Worm (Caenorhabditis elegans): ENCODE data around the gene tbx-35.

tbx-35 gene

DNA sequence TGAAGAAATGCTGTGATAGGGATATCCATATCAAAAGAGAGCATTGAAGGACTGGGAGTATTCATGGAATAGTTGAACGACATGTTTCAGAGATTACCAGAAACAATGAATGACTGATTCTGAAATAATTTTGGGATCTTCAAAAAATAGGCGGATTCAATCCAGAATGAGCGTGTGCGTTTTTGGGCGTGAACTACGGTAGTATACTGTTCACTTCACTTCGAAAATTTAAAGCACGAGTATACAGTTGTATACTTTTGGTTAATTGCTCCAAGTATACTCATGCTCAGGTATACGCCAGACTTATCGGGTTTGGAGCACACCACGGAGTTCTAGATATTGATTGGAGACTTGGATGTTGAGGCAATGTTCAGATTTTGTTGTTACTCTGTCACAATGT lies at the start of gene tbx-35:
Gene tbx-35 (minus strand): TSS at position 101 of the 400 bp plus-strand sequence.
- TF ChIP-seq mep-1 (tag; optimal IDR thresholded peaks at IDR 0.05) (no peak), unc-120 (tag; optimal IDR thresholded peaks at IDR 0.05; ENCODE audit: poor library complexity, severe bottlenecking) (no peak), sptf-1 (tag; optimal IDR thresholded peaks at IDR 0.05) (no peak), unc-39 (tag; optimal IDR thresholded peaks at IDR 0.05) (no peak), lin-13 (tag; optimal IDR thresholded peaks at IDR 0.05) (no peak), ceh-39 (tag; optimal IDR thresholded peaks at IDR 0.05) (no peak)

DNA sequence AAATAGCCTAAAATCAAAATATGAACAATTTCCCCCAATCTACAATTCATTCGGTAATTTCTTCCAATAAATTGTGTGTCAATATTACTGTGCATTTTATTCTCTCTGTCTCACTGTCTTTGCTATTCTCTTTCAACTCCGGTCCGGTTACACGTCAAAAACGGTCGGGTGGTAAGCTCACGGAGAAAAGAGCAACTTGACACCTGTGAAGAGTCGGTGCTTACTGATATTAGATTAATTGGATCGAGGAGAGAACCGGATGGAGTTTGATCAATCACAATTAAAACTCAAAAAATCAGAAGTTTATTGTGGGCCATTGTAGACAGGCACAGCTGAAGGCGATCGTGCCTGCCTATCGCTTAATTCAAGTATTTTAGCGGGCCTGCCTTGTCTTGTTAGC lies 49.7 kb upstream of the tbx-35 start:
- TF ChIP-seq ceh-39 (tag; optimal IDR thresholded peaks at IDR 0.05) (no peak), lin-32 (GFP tag; optimal IDR thresholded peaks at IDR 0.05) (no peak), mls-2 (tag; optimal IDR thresholded peaks at IDR 0.05) (no peak), drap-1 (GFP tag; optimal IDR thresholded peaks at IDR 0.05) (no peak), M03D4.4 (tag; optimal IDR thresholded peaks at IDR 0.05) (no peak), tbx-8 (GFP tag; optimal IDR thresholded peaks at IDR 0.05) (no peak), unc-120 (tag; optimal IDR thresholded peaks at IDR 0.05; ENCODE audit: poor library complexity, severe bottlenecking) (no peak), nhr-12 (tag; optimal IDR thresholded peaks at IDR 0.05) (no peak), unc-39 (tag; optimal IDR thresholded peaks at IDR 0.05) (no peak), ztf-11 (tag; optimal IDR thresholded peaks at IDR 0.05) (no peak), nhr-28 (tag; optimal IDR thresholded peaks at IDR 0.05) (no peak), ces-1 (GFP tag; optimal IDR thresholded peaks at IDR 0.05) (no peak), flh-1 (GFP tag; optimal IDR thresholded peaks at IDR 0.05) (no peak), nhr-2 (tag; optimal IDR thresholded peaks at IDR 0.05) (no peak), ceh-43 (GFP tag; optimal IDR thresholded peaks at IDR 0.05) (no peak), mab-5 (tag; optimal IDR thresholded peaks at IDR 0.05) (no peak), lsy-2 (tag; optimal IDR thresholded peaks at IDR 0.05) (no peak)

DNA sequence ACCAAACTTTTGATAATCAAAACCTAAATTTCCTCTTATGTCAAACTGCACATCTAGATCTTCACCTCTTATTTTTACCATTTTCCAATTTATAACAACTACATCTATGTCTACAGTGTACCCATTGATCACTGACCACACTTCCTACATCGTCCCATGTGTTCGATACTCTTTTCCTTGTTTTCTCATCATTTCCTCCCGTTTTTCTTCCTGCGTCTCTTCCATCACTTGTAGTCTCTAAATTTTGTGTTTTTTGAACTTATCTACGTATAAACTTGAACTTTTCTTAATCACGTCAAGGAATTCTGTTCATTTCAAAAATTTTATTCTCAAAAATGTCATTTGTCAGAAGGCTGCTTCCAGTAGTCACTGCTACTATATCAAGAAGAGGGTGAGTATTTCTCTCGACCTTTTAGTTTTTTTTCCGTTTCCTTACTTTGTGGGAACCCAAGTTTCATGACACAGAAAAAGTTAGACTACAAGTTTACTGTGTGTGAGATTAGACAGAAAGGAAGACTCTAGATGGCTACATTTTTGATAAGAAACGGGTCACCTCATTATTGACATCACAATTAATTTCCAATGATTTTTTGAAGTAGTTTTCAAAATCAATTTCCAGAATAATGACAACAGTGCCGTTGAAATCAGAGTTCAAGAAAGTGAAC lies 47.0 kb upstream of the tbx-35 start:
- TF ChIP-seq ham-2 (GFP tag; optimal IDR thresholded peaks at IDR 0.05), result no peak
- no peak for TF ChIP-seq lin-13 (tag; optimal IDR thresholded peaks at IDR 0.05)
- TF ChIP-seq ceh-43 (GFP tag; optimal IDR thresholded peaks at IDR 0.05), result no peak
- no peak for TF ChIP-seq mab-5 (tag; optimal IDR thresholded peaks at IDR 0.05)
- no peak for TF ChIP-seq blmp-1 (tag; optimal IDR thresholded peaks at IDR 0.05)
- TF ChIP-seq ces-1 (GFP tag; optimal IDR thresholded peaks at IDR 0.05), result no peak
- TF ChIP-seq drap-1 (GFP tag; optimal IDR thresholded peaks at IDR 0.05), result no peak
- no peak for TF ChIP-seq pha-4 (tag; optimal IDR thresholded peaks at IDR 0.05)
- no peak for TF ChIP-seq unc-62 (GFP tag; optimal IDR thresholded peaks at IDR 0.05)
- no peak for TF ChIP-seq nhr-28 (tag; optimal IDR thresholded peaks at IDR 0.05)
- TF ChIP-seq mep-1 (tag; optimal IDR thresholded peaks at IDR 0.05), result no peak
- no peak for TF ChIP-seq tbx-8 (GFP tag; optimal IDR thresholded peaks at IDR 0.05)
- TF ChIP-seq snpc-4 (tag; optimal IDR thresholded peaks at IDR 0.05), result no peak
- no peak for TF ChIP-seq unc-120 (tag; optimal IDR thresholded peaks at IDR 0.05; ENCODE audit: poor library complexity, severe bottlenecking)
- TF ChIP-seq elt-3 (tag; optimal IDR thresholded peaks at IDR 0.05), result no peak

DNA sequence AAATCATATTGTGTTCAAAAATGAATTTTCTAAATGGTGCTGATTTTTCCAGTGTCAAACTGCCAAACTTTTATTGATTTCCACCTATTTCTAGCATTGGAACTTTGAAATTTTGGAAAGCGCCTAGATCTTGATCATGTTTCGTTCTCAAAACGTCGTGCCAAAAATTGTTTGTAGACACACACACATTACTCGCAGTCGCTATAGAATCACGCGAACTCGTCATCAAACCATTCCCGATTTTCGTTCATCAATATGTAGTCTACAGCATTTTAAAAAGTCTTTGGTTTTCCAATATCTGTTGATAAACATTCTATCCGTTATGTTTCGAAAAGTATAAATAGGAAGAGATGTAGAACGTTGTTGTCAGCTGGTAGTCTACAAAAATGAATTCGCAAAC lies 45.1 kb upstream of the tbx-35 start, which contains the start of the genes C17C3.1 and C17C3.15:
Gene C17C3.1 (plus strand): TSS at position 301 of the 400 bp plus-strand sequence.
Gene C17C3.15 (plus strand): TSS at position 383 of the 400 bp plus-strand sequence.
- TF ChIP-seq cnd-1 (tag; optimal IDR thresholded peaks at IDR 0.05) (no peak), ztf-11 (tag; optimal IDR thresholded peaks at IDR 0.05) (no peak), ham-2 (GFP tag; optimal IDR thresholded peaks at IDR 0.05) (no peak), elt-3 (tag; optimal IDR thresholded peaks at IDR 0.05) (no peak), nhr-12 (tag; optimal IDR thresholded peaks at IDR 0.05) (no peak), lin-13 (tag; optimal IDR thresholded peaks at IDR 0.05) (no peak), hlh-1 (tag; optimal IDR thresholded peaks at IDR 0.05) (no peak), ces-1 (GFP tag; optimal IDR thresholded peaks at IDR 0.05) (no peak), pha-4 (tag; optimal IDR thresholded peaks at IDR 0.05) (no peak)

DNA sequence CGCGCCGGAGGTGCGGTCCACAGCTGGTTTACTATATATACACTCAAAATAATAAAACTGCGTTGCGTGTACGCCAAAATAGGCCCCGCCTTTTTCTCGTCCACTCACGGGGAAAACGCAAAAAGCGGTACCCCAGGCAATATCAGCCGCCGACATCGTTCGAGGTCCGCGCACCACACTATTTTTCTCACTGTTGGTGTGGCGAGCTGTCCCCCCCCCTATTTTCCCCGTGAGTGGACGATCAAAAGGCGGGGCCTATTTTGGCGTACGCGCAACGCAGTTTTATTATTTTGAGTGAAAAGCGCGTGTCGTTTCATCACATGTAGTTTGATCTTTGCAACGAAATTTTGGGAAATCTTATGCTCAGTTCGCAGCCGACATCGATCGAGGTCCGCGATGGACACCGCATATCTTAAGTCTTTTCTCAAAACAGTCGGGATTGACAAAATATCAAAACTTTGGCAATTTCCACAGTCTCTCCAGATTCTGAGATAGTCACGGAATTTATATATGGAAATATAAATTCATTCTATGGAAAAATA lies 40.0 kb upstream of the tbx-35 start:
- TF ChIP-seq nhr-76 (tag; optimal IDR thresholded peaks at IDR 0.05) (no peak), unc-39 (tag; optimal IDR thresholded peaks at IDR 0.05) (no peak), ceh-83 (GFP tag; optimal IDR thresholded peaks at IDR 0.05) (no peak), hlh-1 (tag; optimal IDR thresholded peaks at IDR 0.05) (no peak), elt-3 (tag; optimal IDR thresholded peaks at IDR 0.05) (no peak), blmp-1 (tag; optimal IDR thresholded peaks at IDR 0.05) (no peak), ceh-43 (GFP tag; optimal IDR thresholded peaks at IDR 0.05) (no peak), elt-1 (tag; optimal IDR thresholded peaks at IDR 0.05; ENCODE audit: borderline replicate concordance, insufficient read depth) (no peak), lsy-2 (tag; optimal IDR thresholded peaks at IDR 0.05) (no peak), unc-62 (GFP tag; optimal IDR thresholded peaks at IDR 0.05) (no peak), cnd-1 (tag; optimal IDR thresholded peaks at IDR 0.05) (no peak), sem-2 (GFP tag; optimal IDR thresholded peaks at IDR 0.05) (no peak), ceh-39 (tag; optimal IDR thresholded peaks at IDR 0.05) (no peak), ham-2 (GFP tag; optimal IDR thresholded peaks at IDR 0.05) (no peak), nhr-237 (tag; optimal IDR thresholded peaks at IDR 0.05) (no peak)

Measured in whole organism, mixed stage, embryonic.